Worm (Caenorhabditis elegans) whole organism, young adult: ENCODE measurements around the gene idpa-2.

Experiments used
- F33H1.4 ChIP-seq: fragments of 200-800 bp; sonication (Bioruptor generic); IDR thresholded peaks from 2 replicates; pipeline ENCODE4 v1.3.6; 2022; ENCODE audit warnings: missing genetic modification reagents, missing genetic modification characterization, missing compliant biosample characterization
- F37B4.10 ChIP-seq: fragments of 200-800 bp; sonication (Bioruptor generic); IDR thresholded peaks from 2 replicates; pipeline ENCODE4 v1.3.6; 2022; ENCODE audit warnings: missing genetic modification characterization, missing compliant biosample characterization
- F39B2.1 ChIP-seq: fragments of 200-800 bp; sonication (Bioruptor generic); IDR thresholded peaks from 2 replicates; pipeline ENCODE4 v1.3.6; 2022; ENCODE audit warnings: missing genetic modification reagents, missing genetic modification characterization, missing compliant biosample characterization
- F52B5.7 ChIP-seq: sonication (generic microtip); optimal IDR thresholded peaks from 2 replicates; lab custom pipeline; 2016; ENCODE audit warnings: mild to moderate bottlenecking, missing genetic modification characterization, missing compliant biosample characterization
- F57A8.1 ChIP-seq: fragments of 200-800 bp; sonication (Bioruptor generic); optimal IDR thresholded peaks from 2 replicates; lab custom pipeline; 2018; ENCODE audit warnings: mild to moderate bottlenecking, missing genetic modification characterization, moderate library complexity, missing compliant biosample characterization
- F57C9.4 ChIP-seq: sonication (generic microtip); optimal IDR thresholded peaks from 2 replicates; lab custom pipeline; 2017; ENCODE audit warnings: mild to moderate bottlenecking, missing genetic modification characterization, missing compliant biosample characterization
- K11D2.4 ChIP-seq: fragments of 200-800 bp; sonication (Bioruptor generic); IDR thresholded peaks from 2 replicates; pipeline ENCODE4 v1.3.6; 2022; ENCODE audit warnings: missing genetic modification reagents, missing genetic modification characterization, missing compliant biosample characterization
- T07F8.4 ChIP-seq: sonication (generic microtip); optimal IDR thresholded peaks from 2 replicates; lab custom pipeline; 2016; ENCODE audit warnings: mild to moderate bottlenecking, missing genetic modification characterization, moderate library complexity, missing compliant biosample characterization
- Y53F4B.3 ChIP-seq: fragments of 200-800 bp; sonication (Bioruptor generic); IDR thresholded peaks from 2 replicates; pipeline ENCODE4 v1.3.6; 2022; ENCODE audit warnings: missing genetic modification reagents, missing genetic modification characterization, missing compliant biosample characterization
- Y95B8A.8 ChIP-seq: fragments of 200-800 bp; sonication (Bioruptor generic); IDR thresholded peaks from 2 replicates; pipeline ENCODE4 v1.3.6; 2022; ENCODE audit warnings: missing genetic modification reagents, missing genetic modification characterization, missing compliant biosample characterization
- aptf-3 ChIP-seq: fragments of 200-800 bp; sonication (Bioruptor generic); IDR thresholded peaks from 2 replicates; pipeline ENCODE4 v1.3.6; 2022; ENCODE audit warnings: missing genetic modification characterization, missing compliant biosample characterization
- athp-1 ChIP-seq: sonication (generic microtip); optimal IDR thresholded peaks from 2 replicates; lab custom pipeline; 2017; ENCODE audit warnings: mild to moderate bottlenecking, missing genetic modification characterization, missing compliant biosample characterization
- attf-5 ChIP-seq: fragments of 200-800 bp; sonication (Bioruptor generic); optimal IDR thresholded peaks from 2 replicates; lab custom pipeline; 2018; ENCODE audit warnings: mild to moderate bottlenecking, missing genetic modification characterization, missing compliant biosample characterization
- ccch-3 ChIP-seq: fragments of 200-800 bp; sonication (Bioruptor generic); optimal IDR thresholded peaks from 2 replicates; lab custom pipeline; 2018; ENCODE audit warnings: mild to moderate bottlenecking, missing genetic modification characterization, missing compliant biosample characterization
- cebp-1 ChIP-seq, 2 experiments: fragments of 200-800 bp in 1 of 2; sonication (Bioruptor generic) in 1 of 2; sonication (generic microtip) in 1 of 2; IDR thresholded peaks in 1 of 2; optimal IDR thresholded peaks in 1 of 2; 2 replicates each; pipeline versions ENCODE4 v1.3.6 to Lab custom; 2017 to 2022; ENCODE audit warnings: missing compliant biosample characterization in 2 of 2, missing genetic modification characterization in 2 of 2, mild to moderate bottlenecking in 1 of 2, missing genetic modification reagents in 1 of 2, moderate library complexity in 1 of 2
- cebp-2 ChIP-seq: fragments of 200-800 bp; sonication (Bioruptor generic); IDR thresholded peaks from 2 replicates; pipeline ENCODE4 v1.3.6; 2022; ENCODE audit warnings: missing genetic modification characterization, missing compliant biosample characterization
- ceh-27 ChIP-seq: fragments of 200-800 bp; sonication (Bioruptor generic); optimal IDR thresholded peaks from 2 replicates; lab custom pipeline; 2018; ENCODE audit warnings: mild to moderate bottlenecking, missing genetic modification characterization, moderate library complexity, missing compliant biosample characterization
- dox-1 ChIP-seq: fragments of 200-800 bp; sonication (Bioruptor generic); IDR thresholded peaks from 2 replicates; pipeline ENCODE4 v1.3.6; 2022; ENCODE audit warnings: missing genetic modification reagents, missing genetic modification characterization, missing compliant biosample characterization
- ekl-4 ChIP-seq: fragments of 200-800 bp; sonication (Bioruptor generic); IDR thresholded peaks from 2 replicates; pipeline ENCODE4 v1.3.6; 2022; ENCODE audit warnings: missing genetic modification reagents, missing genetic modification characterization, missing compliant biosample characterization
- ets-4 ChIP-seq: fragments of 200-800 bp; sonication (Bioruptor generic); optimal IDR thresholded peaks from 2 replicates; lab custom pipeline; 2018; ENCODE audit warnings: mild to moderate bottlenecking, missing genetic modification characterization, missing compliant biosample characterization
- hlh-12 ChIP-seq: sonication (generic microtip); optimal IDR thresholded peaks from 2 replicates; lab custom pipeline; 2016; ENCODE audit warnings: missing genetic modification characterization, missing compliant biosample characterization
- hlh-26 ChIP-seq: fragments of 200-800 bp; sonication (Bioruptor generic); conservative IDR thresholded peaks from 2 replicates; pipeline ENCODE4 v1.3.6; 2022; ENCODE audit warnings: missing genetic modification reagents, missing genetic modification characterization, missing compliant biosample characterization
- hsf-1 ChIP-seq: fragments of 200-800 bp; sonication (Bioruptor generic); IDR thresholded peaks from 2 replicates; pipeline ENCODE4 v1.3.6; 2022; ENCODE audit warnings: missing genetic modification reagents, missing genetic modification characterization, missing compliant biosample characterization
- lag-1 ChIP-seq: fragments of 200-800 bp; sonication (Bioruptor generic); IDR thresholded peaks from 2 replicates; pipeline ENCODE4 v1.3.6; 2022; ENCODE audit warnings: missing genetic modification reagents, missing genetic modification characterization, missing compliant biosample characterization
- let-607 ChIP-seq, 2 experiments: fragments of 200-800 bp in 1 of 2; sonication (Bioruptor generic) in 1 of 2; sonication (generic microtip) in 1 of 2; optimal IDR thresholded peaks; 2 replicates each; lab custom pipeline; 2016 to 2018; ENCODE audit warnings: mild to moderate bottlenecking in 2 of 2, missing compliant biosample characterization in 2 of 2, missing genetic modification characterization in 2 of 2, moderate library complexity in 2 of 2, missing genotype in 1 of 2
- lin-40 ChIP-seq: sonication (generic microtip); optimal IDR thresholded peaks from 2 replicates; lab custom pipeline; 2016; ENCODE audit warnings: missing genetic modification characterization, mild to moderate bottlenecking, missing compliant biosample characterization, missing genotype, missing genetic modification reagents
- lir-1 ChIP-seq: fragments of 200-800 bp; sonication (Bioruptor generic); conservative IDR thresholded peaks from 2 replicates; pipeline ENCODE4 v1.3.6; 2022; ENCODE audit warnings: missing genetic modification reagents, missing genetic modification characterization, missing compliant biosample characterization
- lsl-1 ChIP-seq: fragments of 200-800 bp; sonication (Bioruptor generic); optimal IDR thresholded peaks from 2 replicates; lab custom pipeline; 2018; ENCODE audit warnings: mild to moderate bottlenecking, missing genetic modification characterization, moderate library complexity, missing compliant biosample characterization
- mcd-1 ChIP-seq: fragments of 200-800 bp; sonication (Bioruptor generic); IDR thresholded peaks from 2 replicates; pipeline ENCODE4 v1.3.6; 2022; ENCODE audit warnings: missing genetic modification reagents, missing genetic modification characterization, missing compliant biosample characterization
- nfyb-1 ChIP-seq: fragments of 200-800 bp; sonication (Bioruptor generic); IDR thresholded peaks from 2 replicates; pipeline ENCODE4 v1.3.6; 2022; ENCODE audit warnings: missing genetic modification reagents, missing genetic modification characterization, missing compliant biosample characterization
- nhr-179 ChIP-seq: sonication (generic microtip); optimal IDR thresholded peaks from 2 replicates; lab custom pipeline; 2016; ENCODE audit warnings: mild to moderate bottlenecking, missing genetic modification characterization, missing compliant biosample characterization
- nhr-90 ChIP-seq: sonication (generic microtip); optimal IDR thresholded peaks from 2 replicates; lab custom pipeline; 2016; ENCODE audit warnings: missing genotype, mild to moderate bottlenecking, missing genetic modification characterization, missing compliant biosample characterization
- pbrm-1 ChIP-seq: fragments of 200-800 bp; sonication (Bioruptor generic); IDR thresholded peaks from 2 replicates; pipeline ENCODE4 v1.3.6; 2022; ENCODE audit warnings: missing genetic modification reagents, missing genetic modification characterization, missing compliant biosample characterization
- rcor-1 ChIP-seq: fragments of 200-800 bp; sonication (Bioruptor generic); IDR thresholded peaks from 2 replicates; pipeline ENCODE4 v1.3.6; 2022; ENCODE audit warnings: missing genetic modification reagents, missing genetic modification characterization, missing compliant biosample characterization
- snpc-4 ChIP-seq, 5 experiments: fragments of 150-350 bp in 1 of 5; sonication (generic microtip) in 4 of 5; optimal IDR thresholded peaks; 2 replicates each; lab custom pipeline; 2014 to 2018; ENCODE audit warnings: missing genetic modification characterization in 5 of 5, missing biosample characterization in 3 of 5, antibody characterized with exemption in 2 of 5, mild to moderate bottlenecking in 2 of 5, missing compliant biosample characterization in 2 of 5, missing genotype in 2 of 5, moderate library complexity in 2 of 5, missing genetic modification reagents in 1 of 5
- somi-1 ChIP-seq: fragments of 200-800 bp; sonication (Bioruptor generic); optimal IDR thresholded peaks from 2 replicates; lab custom pipeline; 2018; ENCODE audit warnings: mild to moderate bottlenecking, missing genetic modification characterization, missing compliant biosample characterization
- tbp1 ChIP-seq: fragments of 200-800 bp; sonication (Bioruptor generic); optimal IDR thresholded peaks from 2 replicates; lab custom pipeline; 2018; ENCODE audit warnings: mild to moderate bottlenecking, missing genetic modification characterization, missing compliant biosample characterization
- tlf-1 ChIP-seq: fragments of 200-800 bp; sonication (Bioruptor generic); optimal IDR thresholded peaks from 2 replicates; lab custom pipeline; 2018; ENCODE audit warnings: mild to moderate bottlenecking, missing genetic modification characterization, missing compliant biosample characterization
- unc-130 ChIP-seq: sonication (generic microtip); optimal IDR thresholded peaks from 2 replicates; lab custom pipeline; 2016; ENCODE audit warnings: missing genetic modification reagents, missing genetic modification characterization, missing compliant biosample characterization
- zfh-2 ChIP-seq: fragments of 200-800 bp; sonication (Bioruptor generic); conservative IDR thresholded peaks from 2 replicates; pipeline ENCODE4 v1.3.6; 2022; ENCODE audit warnings: missing genetic modification reagents, missing genetic modification characterization, missing compliant biosample characterization
- ztf-26 ChIP-seq: sonication (generic microtip); optimal IDR thresholded peaks from 2 replicates; lab custom pipeline; 2017; ENCODE audit warnings: missing genetic modification characterization, missing compliant biosample characterization
- ztf-3 ChIP-seq: fragments of 200-800 bp; sonication (Bioruptor generic); optimal IDR thresholded peaks from 2 replicates; lab custom pipeline; 2018; ENCODE audit warnings: mild to moderate bottlenecking, missing genetic modification characterization, missing compliant biosample characterization

Gene idpa-2

ce11 chrII:8742006-8742847 lies 50.3 kb downstream of the idpa-2 start (continued):
- 0 out of 2 replicates have a peak, but pooled peaks have one; percentile 21 for TF ChIP-seq mcd-1 (GFP tag; lab: Robert Waterston, UW)
- TF ChIP-seq aptf-3 (GFP tag; lab: Robert Waterston, UW), result no peak
- TF ChIP-seq lin-40 (tag; lab: Kevin White, UChicago), result peak; percentile 72
- no peak for TF ChIP-seq F39B2.1 (GFP tag; lab: Robert Waterston, UW)
- TF ChIP-seq ccch-3 (GFP tag; lab: Kevin White, UChicago), result no peak
- TF ChIP-seq rcor-1 (GFP tag; lab: Robert Waterston, UW), result no peak
- TF ChIP-seq F57C9.4 (tag; lab: Kevin White, UChicago), result no peak
- TF ChIP-seq F37B4.10 (GFP tag; lab: Robert Waterston, UW), result no peak
- peak; percentile 80 for TF ChIP-seq ztf-26 (tag; lab: Kevin White, UChicago)
- no peak for TF ChIP-seq F57A8.1 (GFP tag; lab: Kevin White, UChicago)
- peak; percentile 26; the same call in 1 of the 2 replicates for TF ChIP-seq nfyb-1 (GFP tag; lab: Robert Waterston, UW)
- TF ChIP-seq unc-130 (GFP tag; lab: Kevin White, UChicago), result no peak
- no peak for TF ChIP-seq T07F8.4
- TF ChIP-seq dox-1 (GFP tag; lab: Robert Waterston, UW), result no peak
- 0 out of 2 replicates have a peak, but pooled peaks have one; percentile 6 for TF ChIP-seq lir-1 (GFP tag; lab: Robert Waterston, UW)
- peak; percentile 34 for TF ChIP-seq nhr-90 (tag; lab: Kevin White, UChicago)
- peak; percentile 88 for TF ChIP-seq somi-1 (GFP tag; lab: Kevin White, UChicago)
- no peak for TF ChIP-seq zfh-2 (GFP tag; lab: Robert Waterston, UW)
- peak; percentile 33 for TF ChIP-seq tlf-1 (GFP tag; lab: Kevin White, UChicago)
- no peak for TF ChIP-seq Y53F4B.3 (GFP tag; lab: Robert Waterston, UW)
- TF ChIP-seq ets-4 (GFP tag; lab: Kevin White, UChicago), result no peak
- no peak for TF ChIP-seq cebp-2 (GFP tag; lab: Robert Waterston, UW)
- 0 out of 2 replicates have a peak, but pooled peaks have one; percentile 41 for TF ChIP-seq lag-1 (GFP tag; lab: Robert Waterston, UW)
- TF ChIP-seq let-607 (tag; optimal IDR thresholded peaks at IDR 0.05; lab: Kevin White, UChicago), result peak in 1 of 2 experiments; percentile 22
- TF ChIP-seq ztf-3 (GFP tag; lab: Kevin White, UChicago), result no peak
- TF ChIP-seq tbp1 (GFP tag; lab: Kevin White, UChicago), result no peak
- TF ChIP-seq ekl-4 (GFP tag; lab: Robert Waterston, UW), result 0 out of 2 replicates have a peak, but pooled peaks have one; percentile 19
- TF ChIP-seq snpc-4 (GFP tag; optimal IDR thresholded peaks at IDR 0.05; lab: Kevin White, UChicago), result no peak
- no peak for TF ChIP-seq snpc-4 (tag; optimal IDR thresholded peaks at IDR 0.05; lab: Kevin White, UChicago)
- no peak for TF ChIP-seq F33H1.4 (GFP tag; lab: Robert Waterston, UW)
- TF ChIP-seq hlh-12 (tag; lab: Kevin White, UChicago), result no peak
- TF ChIP-seq athp-1 (tag; lab: Kevin White, UChicago), result no peak
- no peak for TF ChIP-seq hlh-26 (GFP tag; lab: Robert Waterston, UW)
- no peak for TF ChIP-seq nhr-179
- TF ChIP-seq F52B5.7 (tag; lab: Kevin White, UChicago), result no peak
- TF ChIP-seq K11D2.4 (GFP tag; lab: Robert Waterston, UW), result peak; percentile 67
- TF ChIP-seq pbrm-1, result no peak
- TF ChIP-seq attf-5 (GFP tag; lab: Kevin White, UChicago), result no peak
- 0 out of 2 replicates have a peak, but pooled peaks have one; percentile 44 for TF ChIP-seq hsf-1 (GFP tag; lab: Robert Waterston, UW)
- no peak for TF ChIP-seq ceh-27 (GFP tag; lab: Kevin White, UChicago)
- no peak for TF ChIP-seq Y95B8A.8 (GFP tag; lab: Robert Waterston, UW)
- no peak for TF ChIP-seq lsl-1
- 0 out of 2 replicates have a peak, but pooled peaks have one; percentile 14 for TF ChIP-seq cebp-1 (GFP tag; IDR thresholded peaks at IDR 0.05; lab: Robert Waterston, UW)
- peak; percentile 41 for TF ChIP-seq cebp-1 (tag; optimal IDR thresholded peaks at IDR 0.05; lab: Kevin White, UChicago)
